Fruit fly (Drosophila melanogaster) whole organism, embryonic: ENCODE data around the gene CG43333.

Experiments used
- Atf-2 ChIP-seq: fragments of 200-800 bp; sonication (Bioruptor generic); optimal IDR thresholded peaks from 2 replicates; lab custom pipeline; 2016; ENCODE audit warnings: missing biosample characterization, missing genetic modification characterization
- Atf6 ChIP-seq: fragments of 200-800 bp; sonication (Bioruptor generic); IDR thresholded peaks from 2 replicates; pipeline ENCODE4 v1.3.6; 2022; ENCODE audit warnings: missing biosample characterization, missing genetic modification characterization
- Bteb2 ChIP-seq: fragments of 200-800 bp; sonication (Bioruptor generic); optimal IDR thresholded peaks from 2 replicates; lab custom pipeline; 2016; ENCODE audit warnings: missing biosample characterization, missing genetic modification characterization
- CG10979 ChIP-seq: fragments of 200-800 bp; sonication (Bioruptor generic); optimal IDR thresholded peaks from 2 replicates; lab custom pipeline; 2018; ENCODE audit warnings: missing biosample characterization, mild to moderate bottlenecking, missing genetic modification characterization, moderate library complexity
- CG11085 ChIP-seq: fragments of 200-800 bp; sonication (Bioruptor generic); IDR thresholded peaks from 2 replicates; pipeline ENCODE4 v1.3.6; 2022; ENCODE audit warnings: missing biosample characterization, missing genetic modification characterization
- CG13624 ChIP-seq: fragments of 200-800 bp; sonication (Bioruptor generic); optimal IDR thresholded peaks from 2 replicates; lab custom pipeline; 2016; ENCODE audit warnings: missing biosample characterization, missing genetic modification characterization
- CG14860 ChIP-seq: fragments of 200-800 bp; sonication (Bioruptor generic); IDR thresholded peaks from 3 replicates; pipeline ENCODE4 v1.3.6; 2022; ENCODE audit warnings: missing biosample characterization, missing genetic modification characterization; ENCODE audit not compliant: partially characterized antibody
- CG15011 ChIP-seq: fragments of 200-800 bp; sonication (Bioruptor generic); optimal IDR thresholded peaks from 3 replicates; lab custom pipeline; 2018; ENCODE audit warnings: missing biosample characterization, mild to moderate bottlenecking, missing genetic modification characterization
- CG15601 ChIP-seq: fragments of 200-800 bp; sonication (Bioruptor generic); optimal IDR thresholded peaks from 3 replicates; lab custom pipeline; 2019; ENCODE audit warnings: missing biosample characterization, mild to moderate bottlenecking, missing genetic modification characterization, moderate library complexity
- CG1792 ChIP-seq: fragments of 200-800 bp; sonication (Bioruptor generic); optimal IDR thresholded peaks from 2 replicates; lab custom pipeline; 2016; ENCODE audit warnings: missing biosample characterization, missing genetic modification characterization
- CG2678 ChIP-seq: fragments of 200-800 bp; sonication (Bioruptor generic); optimal IDR thresholded peaks from 3 replicates; lab custom pipeline; 2019; ENCODE audit warnings: missing biosample characterization, mild to moderate bottlenecking, missing genetic modification characterization, moderate library complexity
- CG30431 ChIP-seq: fragments of 200-800 bp; sonication (Bioruptor generic); optimal IDR thresholded peaks from 2 replicates; lab custom pipeline; 2017; ENCODE audit warnings: missing biosample characterization, missing genetic modification characterization
- CG31388 ChIP-seq: fragments of 200-800 bp; sonication (Bioruptor generic); optimal IDR thresholded peaks from 2 replicates; lab custom pipeline; 2016; ENCODE audit warnings: missing biosample characterization, missing genetic modification characterization
- CG32767 ChIP-seq: fragments of 200-800 bp; sonication (Bioruptor generic); IDR thresholded peaks from 2 replicates; pipeline ENCODE4 v1.3.6; 2022; ENCODE audit warnings: missing biosample characterization, missing genetic modification characterization
- CG34224 ChIP-seq: fragments of 200-800 bp; sonication (Bioruptor generic); IDR thresholded peaks from 3 replicates; pipeline ENCODE4 v1.3.6; 2022; ENCODE audit warnings: missing biosample characterization, missing genetic modification characterization; ENCODE audit not compliant: partially characterized antibody
- CG3726 ChIP-seq: fragments of 200-800 bp; sonication (Bioruptor generic); IDR thresholded peaks from 3 replicates; pipeline ENCODE4, ENCODE4 v1.3.6; 2022; ENCODE audit warnings: missing biosample characterization, missing genetic modification characterization
- CG4282 ChIP-seq: fragments of 200-800 bp; sonication (Bioruptor generic); optimal IDR thresholded peaks from 2 replicates; lab custom pipeline; 2016; ENCODE audit warnings: missing biosample characterization, missing genetic modification characterization
- CG6854 ChIP-seq: fragments of 200-800 bp; sonication (Bioruptor generic); optimal IDR thresholded peaks from 3 replicates; lab custom pipeline; 2017; ENCODE audit warnings: missing biosample characterization, mild to moderate bottlenecking, missing genetic modification characterization
- CG7786 ChIP-seq: fragments of 200-800 bp; sonication (Bioruptor generic); optimal IDR thresholded peaks from 2 replicates; lab custom pipeline; 2016; ENCODE audit warnings: missing biosample characterization, missing genetic modification characterization
- CG9437 ChIP-seq: fragments of 200-800 bp; sonication (Bioruptor generic); optimal IDR thresholded peaks from 2 replicates; lab custom pipeline; 2018; ENCODE audit warnings: missing biosample characterization, mild to moderate bottlenecking, missing genetic modification characterization
- D ChIP-seq, 2 experiments: fragments of 200-800 bp in 1 of 2; fragments of >200 bp in 1 of 2; sonication (Bioruptor generic) in 1 of 2; optimal IDR thresholded peaks; 2 replicates in 1 of 2; 3 replicates in 1 of 2; lab custom pipeline; 2017; ENCODE audit warnings: mild to moderate bottlenecking in 1 of 2, missing biosample characterization in 1 of 2, missing genetic modification characterization in 1 of 2, missing genetic modification reagents in 1 of 2
- Fer1 ChIP-seq: fragments of 200-800 bp; sonication (Bioruptor generic); optimal IDR thresholded peaks from 2 replicates; lab custom pipeline; 2017; ENCODE audit warnings: missing biosample characterization, mild to moderate bottlenecking, missing genetic modification characterization
- Hand ChIP-seq: fragments of 200-800 bp; sonication (Bioruptor generic); optimal IDR thresholded peaks from 2 replicates; lab custom pipeline; 2017; ENCODE audit warnings: mild to moderate bottlenecking, missing biosample characterization, missing genetic modification reagents, missing genetic modification characterization
- HmgD ChIP-seq: fragments of 200-800 bp; sonication (Bioruptor generic); optimal IDR thresholded peaks from 3 replicates; lab custom pipeline; 2016; ENCODE audit warnings: missing biosample characterization, missing genetic modification characterization
- Hr51 ChIP-seq, 2 experiments: fragments of 200-800 bp; sonication (Bioruptor generic); optimal IDR thresholded peaks; 2 replicates in 1 of 2; 3 replicates in 1 of 2; lab custom pipeline; 2016 to 2018; ENCODE audit warnings: missing biosample characterization in 2 of 2, missing genetic modification characterization in 2 of 2, mild to moderate bottlenecking in 1 of 2, moderate library complexity in 1 of 2
- Kr ChIP-seq: fragments of 200-800 bp; sonication (Bioruptor generic); optimal IDR thresholded peaks from 2 replicates; lab custom pipeline; 2017; ENCODE audit warnings: missing biosample characterization, mild to moderate bottlenecking, missing genetic modification characterization
- Lpt ChIP-seq: fragments of >200 bp; optimal IDR thresholded peaks from 2 replicates; lab custom pipeline; 2018; ENCODE audit warnings: missing biosample characterization, missing genetic modification characterization
- MESR4 ChIP-seq: fragments of 200-800 bp; sonication (Bioruptor generic); optimal IDR thresholded peaks from 2 replicates; lab custom pipeline; 2018; ENCODE audit warnings: missing biosample characterization, mild to moderate bottlenecking, missing genetic modification characterization, moderate library complexity
- Scr ChIP-seq: fragments of 200-800 bp; sonication (Bioruptor generic); IDR thresholded peaks from 2 replicates; pipeline ENCODE4 v1.3.6; 2022; ENCODE audit warnings: missing biosample characterization, missing genetic modification characterization; ENCODE audit not compliant: partially characterized antibody
- Ssrp ChIP-seq: fragments of 200-800 bp; sonication (Bioruptor generic); optimal IDR thresholded peaks from 2 replicates; lab custom pipeline; 2018; ENCODE audit warnings: missing biosample characterization, mild to moderate bottlenecking, missing genetic modification characterization, moderate library complexity
- Taf1 ChIP-seq: fragments of 200-800 bp; sonication (Bioruptor generic); IDR thresholded peaks from 2 replicates; pipeline ENCODE4 v1.3.6; 2022; ENCODE audit warnings: missing biosample characterization, missing genetic modification characterization
- Xrp1 ChIP-seq: fragments of 200-800 bp; sonication (Bioruptor generic); IDR thresholded peaks from 2 replicates; pipeline ENCODE4 v1.3.6; 2022; ENCODE audit warnings: missing biosample characterization, missing genetic modification characterization
- bab2 ChIP-seq: fragments of 200-800 bp; sonication (Bioruptor generic); optimal IDR thresholded peaks from 2 replicates; lab custom pipeline; 2016; ENCODE audit warnings: missing biosample characterization, missing genetic modification characterization
- bbx ChIP-seq: fragments of 200-800 bp; sonication (Bioruptor generic); IDR thresholded peaks from 2 replicates; pipeline ENCODE4 v1.3.6; 2022; ENCODE audit warnings: missing biosample characterization, missing genetic modification characterization; ENCODE audit not compliant: partially characterized antibody
- da ChIP-seq: fragments of 200-800 bp; sonication (Bioruptor generic); optimal IDR thresholded peaks from 2 replicates; lab custom pipeline; 2016; ENCODE audit warnings: missing biosample characterization, missing genetic modification characterization
- dmrt11E ChIP-seq: fragments of 200-800 bp; sonication (Bioruptor generic); optimal IDR thresholded peaks from 3 replicates; lab custom pipeline; 2018; ENCODE audit warnings: missing biosample characterization, mild to moderate bottlenecking, missing genetic modification characterization, moderate library complexity
- gcm2 ChIP-seq: fragments of 200-800 bp; sonication (Bioruptor generic); optimal IDR thresholded peaks from 2 replicates; lab custom pipeline; 2016; ENCODE audit warnings: missing biosample characterization, missing genetic modification characterization
- gsb ChIP-seq: fragments of 200-800 bp; sonication (Bioruptor generic); IDR thresholded peaks from 2 replicates; pipeline ENCODE4 v1.3.6; 2022; ENCODE audit warnings: missing biosample characterization, missing genetic modification characterization
- hth ChIP-seq: fragments of >200 bp; optimal IDR thresholded peaks from 2 replicates; lab custom pipeline; 2017; ENCODE audit warnings: inconsistent platforms
- kah ChIP-seq: fragments of 200-800 bp; sonication (Bioruptor generic); optimal IDR thresholded peaks from 2 replicates; lab custom pipeline; 2018; ENCODE audit warnings: missing biosample characterization, mild to moderate bottlenecking, missing genetic modification characterization
- klu ChIP-seq: fragments of 200-800 bp; sonication (Bioruptor generic); IDR thresholded peaks from 2 replicates; pipeline ENCODE4 v1.3.6; 2022; ENCODE audit warnings: missing biosample characterization, missing genetic modification characterization
- kni ChIP-seq: fragments of 200-800 bp; sonication (Bioruptor generic); optimal IDR thresholded peaks from 3 replicates; lab custom pipeline; 2017; ENCODE audit warnings: mild to moderate bottlenecking, missing biosample characterization, missing genetic modification reagents, missing genetic modification characterization
- lab ChIP-seq: fragments of 200-800 bp; sonication (Bioruptor generic); optimal IDR thresholded peaks from 3 replicates; lab custom pipeline; 2017; ENCODE audit warnings: missing biosample characterization, missing genetic modification characterization, mild to moderate bottlenecking, moderate library complexity, missing genetic modification reagents
- lola ChIP-seq, 3 experiments: fragments of >200 bp in 2 of 3; fragments of 200-800 bp in 1 of 3; sonication (Bioruptor generic) in 1 of 3; optimal IDR thresholded peaks; 2 replicates each; lab custom pipeline; 2017 to 2019; ENCODE audit warnings: missing biosample characterization in 3 of 3, missing genetic modification characterization in 3 of 3, mild to moderate bottlenecking in 1 of 3, moderate library complexity in 1 of 3
- schlank ChIP-seq: fragments of 200-800 bp; sonication (Bioruptor generic); optimal IDR thresholded peaks from 2 replicates; lab custom pipeline; 2018; ENCODE audit warnings: missing biosample characterization, mild to moderate bottlenecking, missing genetic modification characterization
- seq ChIP-seq: fragments of 200-800 bp; sonication (Bioruptor generic); IDR thresholded peaks from 2 replicates; pipeline ENCODE4 v1.3.6; 2022; ENCODE audit warnings: missing biosample characterization, missing genetic modification characterization
- slbo ChIP-seq: fragments of 200-800 bp; sonication (Bioruptor generic); IDR thresholded peaks from 2 replicates; pipeline ENCODE4 v1.3.6; 2022; ENCODE audit warnings: missing biosample characterization, missing genetic modification characterization
- slp2 ChIP-seq: fragments of 200-800 bp; sonication (Bioruptor generic); optimal IDR thresholded peaks from 2 replicates; lab custom pipeline; 2016; ENCODE audit warnings: missing biosample characterization, missing genetic modification characterization
- tll ChIP-seq, 2 experiments: fragments of 200-800 bp in 1 of 2; fragments of >200 bp in 1 of 2; sonication (Bioruptor generic) in 1 of 2; optimal IDR thresholded peaks; 2 replicates each; lab custom pipeline; 2017 to 2019; ENCODE audit warnings: missing biosample characterization in 2 of 2, missing genetic modification characterization in 2 of 2, mild to moderate bottlenecking in 1 of 2, moderate library complexity in 1 of 2
- zf30C ChIP-seq: fragments of 200-800 bp; sonication (Bioruptor generic); optimal IDR thresholded peaks from 3 replicates; lab custom pipeline; 2018; ENCODE audit warnings: missing biosample characterization, mild to moderate bottlenecking, missing genetic modification characterization

CG43333 gene

dm6 chr2L:14212686-14213085 is 32.2 kb upstream of the CG43333 start (continued):
- TF ChIP-seq slbo (GFP tag; lab: Robert Waterston, UW) (no peak), dmrt11E (tag; lab: Kevin White, UChicago) (peak; percentile 45), Bteb2 (GFP tag; lab: Kevin White, UChicago) (no peak), Hr51 (GFP tag; optimal IDR thresholded peaks at IDR 0.05; lab: Kevin White, UChicago) (peak in 1 of 2 experiments; percentile 7), CG9437 (GFP tag; lab: Kevin White, UChicago) (no peak), CG7786 (GFP tag; lab: Kevin White, UChicago) (no peak), Kr (GFP tag; lab: Kevin White, UChicago) (no peak), Atf-2 (GFP tag; lab: Kevin White, UChicago) (no peak), D (optimal IDR thresholded peaks at IDR 0.05; lab: Kevin White, UChicago) (no peak), D (GFP tag; optimal IDR thresholded peaks at IDR 0.05; lab: Kevin White, UChicago) (peak; percentile 9), gsb (GFP tag; lab: Robert Waterston, UW) (no peak), Taf1 (GFP tag; lab: Robert Waterston, UW) (no peak), Ssrp (tag; lab: Kevin White, UChicago) (peak; percentile 33), zf30C (GFP tag; lab: Kevin White, UChicago) (no peak), slp2 (GFP tag; lab: Kevin White, UChicago) (no peak), bbx (GFP tag; lab: Robert Waterston, UW) (no peak), bab2 (GFP tag; lab: Kevin White, UChicago) (no peak), CG11085 (GFP tag; lab: Robert Waterston, UW) (no peak), da (GFP tag; lab: Kevin White, UChicago) (no peak), klu (no peak), CG34224 (GFP tag; lab: Robert Waterston, UW) (no peak), schlank (no peak), hth (lab: Kevin White, UChicago) (no peak), CG15601 (tag; lab: Kevin White, UChicago) (peak; percentile 43), CG32767 (GFP tag; lab: Robert Waterston, UW) (0 out of 2 replicates have a peak, but pooled peaks have one; percentile 30), MESR4 (GFP tag; lab: Kevin White, UChicago) (no peak), Fer1 (no peak), Hand (GFP tag; lab: Kevin White, UChicago) (no peak), seq (GFP tag; lab: Robert Waterston, UW) (no peak), Xrp1 (peak; percentile 61; the same call in 1 of the 2 replicates), HmgD (GFP tag; lab: Kevin White, UChicago) (no peak), lab (no peak), CG4282 (GFP tag; lab: Kevin White, UChicago) (no peak), CG1792 (no peak), CG15011 (no peak), CG14860 (no peak), CG30431 (GFP tag; lab: Kevin White, UChicago) (no peak), lola (GFP tag; optimal IDR thresholded peaks at IDR 0.05; lab: Kevin White, UChicago) (peak in 1 of 3 experiments; percentile 52), Lpt (GFP tag; lab: Kevin White, UChicago) (no peak), CG6854 (no peak), gcm2 (GFP tag; lab: Kevin White, UChicago) (no peak), Atf6 (GFP tag; lab: Robert Waterston, UW) (no peak), CG3726 (no peak), Scr (GFP tag; lab: Robert Waterston, UW) (no peak), kah (GFP tag; lab: Kevin White, UChicago) (no peak), CG13624 (GFP tag; lab: Kevin White, UChicago) (no peak), kni (GFP tag; lab: Kevin White, UChicago) (peak; percentile 44), CG10979 (peak; percentile 64), tll (GFP tag; optimal IDR thresholded peaks at IDR 0.05; lab: Kevin White, UChicago) (no peak), CG2678 (tag; lab: Kevin White, UChicago) (peak; percentile 44), CG31388 (no peak)
